Fruit fly (Drosophila melanogaster) Kc167 (cell line): ENCODE measurements around the gene CG43054.

Source experiments
- Myc ChIP-seq: fragments of >200 bp; optimal IDR thresholded peaks from 2 replicates; lab custom pipeline; 2017; ENCODE audit warnings: missing external identifiers
- Sin3A ChIP-seq: fragments of >200 bp; optimal IDR thresholded peaks from 2 replicates; lab custom pipeline; 2018; ENCODE audit warnings: missing external identifiers
- h ChIP-seq: fragments of >200 bp; optimal IDR thresholded peaks from 3 replicates; lab custom pipeline; 2018; ENCODE audit warnings: missing external identifiers
- insv ChIP-seq: fragments of >200 bp; optimal IDR thresholded peaks from 3 replicates; lab custom pipeline; 2018; ENCODE audit warnings: missing external identifiers
- psq ChIP-seq: fragments of >200 bp; optimal IDR thresholded peaks from 2 replicates; lab custom pipeline; 2017; ENCODE audit warnings: missing external identifiers
- ttk ChIP-seq: sonication (Bioruptor generic); optimal IDR thresholded peaks from 2 replicates; lab custom pipeline; 2017; ENCODE audit warnings: missing external identifiers

The CG43054 gene

dm6 chr2L:17621194-17621593 is 6.5 kb upstream of the CG43054 start:
- TF ChIP-seq psq (lab: Kevin White, UChicago) (no peak), insv (no peak), Sin3A (no peak), ttk (no peak), h (no peak), Myc (lab: Kevin White, UChicago) (no peak)

- TF ChIP-seq insv (no peak), h (no peak), Sin3A (no peak), Myc (lab: Kevin White, UChicago) (no peak), psq (lab: Kevin White, UChicago) (no peak), ttk (no peak)
Observed at dm6 chr2L:17625992-17626391, 1.7 kb upstream of the CG43054 start, which contains the start of gene CG15147. CG15147 (minus strand) TSS chr2L:17626381.

dm6 chr2L:17650812-17651211 is 23.2 kb downstream of the CG43054 start:
- TF ChIP-seq psq (lab: Kevin White, UChicago): no peak
- TF ChIP-seq Sin3A: no peak
- no peak for TF ChIP-seq Myc (lab: Kevin White, UChicago)
- no peak for TF ChIP-seq insv
- TF ChIP-seq h: no peak
- no peak for TF ChIP-seq ttk

dm6 chr2L:17671222-17671621 is 43.6 kb downstream of the CG43054 start:
- no peak for TF ChIP-seq Sin3A
- TF ChIP-seq insv: no peak
- TF ChIP-seq ttk: no peak
- no peak for TF ChIP-seq h
- no peak for TF ChIP-seq psq (lab: Kevin White, UChicago)
- TF ChIP-seq Myc (lab: Kevin White, UChicago): no peak
